Worm (Caenorhabditis elegans) whole organism, early embryonic: ENCODE data around the gene tag-52.

Source experiments
- B0310.2 ChIP-seq: sonication (generic microtip); optimal IDR thresholded peaks from 2 replicates; lab custom pipeline; 2016; ENCODE audit warnings: mild to moderate bottlenecking, missing genetic modification characterization, missing compliant biosample characterization
- F13C5.2 ChIP-seq: sonication (generic microtip); optimal IDR thresholded peaks from 2 replicates; lab custom pipeline; 2017; ENCODE audit warnings: mild to moderate bottlenecking, missing genetic modification characterization, inconsistent platforms, missing compliant biosample characterization
- aly-1 ChIP-seq: sonication (generic microtip); optimal IDR thresholded peaks from 2 replicates; lab custom pipeline; 2016; ENCODE audit warnings: missing genetic modification characterization, missing compliant biosample characterization
- ama-1 ChIP-seq: fragments of 150-350 bp; optimal IDR thresholded peaks from 2 replicates; lab custom pipeline; 2014
- ceh-13 ChIP-seq: fragments of 200-800 bp; sonication (Bioruptor generic); optimal IDR thresholded peaks from 2 replicates; lab custom pipeline; 2018; ENCODE audit warnings: mild to moderate bottlenecking, missing genetic modification characterization, missing compliant biosample characterization
- ceh-36 ChIP-seq: sonication (generic microtip); optimal IDR thresholded peaks from 2 replicates; lab custom pipeline; 2016; ENCODE audit warnings: missing genetic modification characterization, inconsistent platforms, missing compliant biosample characterization
- ets-7 ChIP-seq: sonication (generic microtip); optimal IDR thresholded peaks from 2 replicates; lab custom pipeline; 2016; ENCODE audit warnings: missing genotype, missing genetic modification characterization, missing compliant biosample characterization
- hmbx-1 ChIP-seq: sonication (generic microtip); optimal IDR thresholded peaks from 2 replicates; lab custom pipeline; 2016; ENCODE audit warnings: mild to moderate bottlenecking, missing genetic modification characterization, missing compliant biosample characterization
- hmg-4 ChIP-seq: fragments of 200-800 bp; sonication (Bioruptor generic); optimal IDR thresholded peaks from 2 replicates; lab custom pipeline; 2018; ENCODE audit warnings: mild to moderate bottlenecking, missing genetic modification characterization, missing compliant biosample characterization
- hnd-1 ChIP-seq: sonication (generic microtip); optimal IDR thresholded peaks from 2 replicates; lab custom pipeline; 2016; ENCODE audit warnings: missing genetic modification characterization, missing compliant biosample characterization
- scrt-1 ChIP-seq: fragments of 200-800 bp; sonication (Bioruptor generic); IDR thresholded peaks from 2 replicates; pipeline ENCODE4 v1.3.6; 2022; ENCODE audit warnings: missing genetic modification characterization, missing compliant biosample characterization
- tbx-11 ChIP-seq: fragments of 200-800 bp; sonication (Bioruptor generic); IDR thresholded peaks from 2 replicates; pipeline ENCODE4 v1.3.6; 2022; ENCODE audit warnings: missing genetic modification characterization, missing compliant biosample characterization
- tra-4 ChIP-seq: sonication (generic microtip); optimal IDR thresholded peaks from 2 replicates; lab custom pipeline; 2017; ENCODE audit warnings: missing genetic modification characterization, missing compliant biosample characterization

ce11 chrX:3694172-3694571 is 15.8 kb upstream of the tag-52 start:
- TF ChIP-seq hnd-1 (tag; lab: Kevin White, UChicago) = no peak
- TF ChIP-seq ceh-13 (GFP tag; lab: Kevin White, UChicago) = no peak
- no peak for TF ChIP-seq ama-1 (lab: Kevin White, UChicago)
- peak; percentile 86 for TF ChIP-seq hmg-4 (GFP tag; lab: Kevin White, UChicago)
- TF ChIP-seq ets-7 (tag; lab: Kevin White, UChicago) = no peak
- TF ChIP-seq aly-1 = peak; percentile 35
- no peak for TF ChIP-seq scrt-1
- peak; percentile 77 for TF ChIP-seq F13C5.2
- TF ChIP-seq ceh-36 = no peak
- no peak for TF ChIP-seq B0310.2
- no peak for TF ChIP-seq hmbx-1 (tag; lab: Kevin White, UChicago)
- TF ChIP-seq tbx-11 (GFP tag; lab: Robert Waterston, UW) = no peak
- no peak for TF ChIP-seq tra-4 (tag; lab: Kevin White, UChicago)
